Fruit fly (Drosophila melanogaster) Kc167 (cell line): ENCODE results near the gene gammaTub37C.

Experiments used
- Myc ChIP-seq: fragments of >200 bp; optimal IDR thresholded peaks from 2 replicates; lab custom pipeline; 2017; ENCODE audit warnings: missing external identifiers
- Sin3A ChIP-seq: fragments of >200 bp; optimal IDR thresholded peaks from 2 replicates; lab custom pipeline; 2018; ENCODE audit warnings: missing external identifiers
- h ChIP-seq: fragments of >200 bp; optimal IDR thresholded peaks from 3 replicates; lab custom pipeline; 2018; ENCODE audit warnings: missing external identifiers
- insv ChIP-seq: fragments of >200 bp; optimal IDR thresholded peaks from 3 replicates; lab custom pipeline; 2018; ENCODE audit warnings: missing external identifiers
- psq ChIP-seq: fragments of >200 bp; optimal IDR thresholded peaks from 2 replicates; lab custom pipeline; 2017; ENCODE audit warnings: missing external identifiers
- ttk ChIP-seq: sonication (Bioruptor generic); optimal IDR thresholded peaks from 2 replicates; lab custom pipeline; 2017; ENCODE audit warnings: missing external identifiers

The gammaTub37C gene

DNA sequence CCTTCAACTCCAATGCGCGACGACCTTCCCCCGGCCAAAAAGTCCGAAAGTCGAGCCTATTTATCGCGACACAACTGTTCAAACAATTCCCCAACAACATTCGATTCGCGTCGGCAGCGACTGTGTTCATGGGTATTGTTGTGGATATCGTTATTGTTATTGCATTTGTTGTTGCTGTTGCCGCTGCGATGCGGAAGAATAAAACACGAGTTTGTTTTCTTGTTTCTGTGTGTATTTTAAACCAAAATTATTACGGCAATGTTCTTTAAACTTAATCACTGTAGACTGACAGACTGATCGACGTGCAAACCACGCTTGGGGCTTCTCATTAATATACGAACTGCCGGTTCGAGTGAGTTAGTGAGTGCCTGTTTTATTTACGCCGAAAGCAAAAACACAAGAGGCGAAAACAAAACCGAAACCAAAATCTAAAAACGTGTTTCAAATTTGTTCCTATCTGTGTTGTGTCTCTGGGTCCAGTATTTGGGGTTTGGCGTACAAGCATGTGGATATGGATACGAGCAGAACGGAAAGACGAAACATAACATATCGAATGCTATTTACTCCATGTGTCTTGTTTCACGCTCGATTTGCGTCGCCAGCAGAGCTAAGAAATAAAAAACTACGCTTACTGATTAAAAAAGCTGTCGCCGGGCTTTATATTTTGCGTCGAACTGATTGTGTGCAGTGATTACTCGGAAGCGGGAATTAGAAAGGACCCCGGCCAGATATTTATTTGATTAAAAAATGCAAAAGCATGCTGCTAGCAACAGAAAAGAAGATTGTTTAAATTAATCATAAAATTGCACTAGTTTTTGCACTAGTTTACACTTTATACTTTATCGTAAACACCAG lies 25.7 kb downstream of the gammaTub37C start:
- TF ChIP-seq Myc (lab: Kevin White, UChicago) (no peak), h (no peak), ttk (lab: Kevin White, UChicago) (no peak), psq (no peak), Sin3A (no peak), insv (lab: Kevin White, UChicago) (no peak)

DNA sequence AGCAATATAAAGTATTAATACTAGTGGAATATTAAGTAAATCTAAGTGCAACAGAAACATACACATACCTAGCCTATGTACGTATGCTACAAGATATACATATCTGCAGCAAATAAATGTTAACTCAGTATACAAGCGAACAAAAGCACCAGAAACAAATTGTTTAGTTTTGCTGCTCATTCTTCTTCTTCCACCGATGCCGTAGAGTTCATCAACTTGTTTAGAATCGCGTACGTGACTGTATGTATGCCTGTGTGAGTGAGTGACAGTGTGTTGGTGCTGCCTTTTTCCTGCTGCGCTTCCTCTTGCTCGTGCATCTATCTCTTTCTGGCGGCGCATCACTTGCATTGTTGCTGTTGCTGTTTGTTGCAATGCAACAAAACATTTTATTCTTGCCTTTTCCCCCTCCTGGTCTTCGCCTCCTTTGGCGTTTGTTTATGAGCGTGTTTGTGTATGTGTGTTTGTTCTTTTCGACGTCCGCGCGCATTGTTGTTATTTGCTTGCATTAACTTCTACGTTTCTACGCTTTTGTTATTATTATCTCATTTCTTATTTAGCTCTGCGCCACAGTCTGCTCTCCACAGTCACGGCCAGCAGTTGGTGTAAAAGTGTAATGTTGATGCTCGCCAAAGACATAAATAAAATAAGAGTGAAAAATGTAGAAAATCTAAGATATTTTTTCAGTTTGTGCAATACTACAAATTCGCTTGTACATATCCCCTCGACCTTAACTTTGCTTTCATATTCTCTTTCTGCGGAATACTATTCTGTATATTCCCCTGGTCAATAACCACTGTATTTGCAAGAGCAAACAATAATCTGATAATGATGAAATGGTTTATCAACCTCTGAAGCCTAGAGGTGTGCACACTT lies 26.6 kb downstream of the gammaTub37C start:
- TF ChIP-seq Sin3A: no peak
- no peak for TF ChIP-seq h
- TF ChIP-seq psq: no peak
- no peak for TF ChIP-seq ttk (lab: Kevin White, UChicago)
- no peak for TF ChIP-seq Myc (lab: Kevin White, UChicago)
- TF ChIP-seq insv (lab: Kevin White, UChicago): no peak

DNA sequence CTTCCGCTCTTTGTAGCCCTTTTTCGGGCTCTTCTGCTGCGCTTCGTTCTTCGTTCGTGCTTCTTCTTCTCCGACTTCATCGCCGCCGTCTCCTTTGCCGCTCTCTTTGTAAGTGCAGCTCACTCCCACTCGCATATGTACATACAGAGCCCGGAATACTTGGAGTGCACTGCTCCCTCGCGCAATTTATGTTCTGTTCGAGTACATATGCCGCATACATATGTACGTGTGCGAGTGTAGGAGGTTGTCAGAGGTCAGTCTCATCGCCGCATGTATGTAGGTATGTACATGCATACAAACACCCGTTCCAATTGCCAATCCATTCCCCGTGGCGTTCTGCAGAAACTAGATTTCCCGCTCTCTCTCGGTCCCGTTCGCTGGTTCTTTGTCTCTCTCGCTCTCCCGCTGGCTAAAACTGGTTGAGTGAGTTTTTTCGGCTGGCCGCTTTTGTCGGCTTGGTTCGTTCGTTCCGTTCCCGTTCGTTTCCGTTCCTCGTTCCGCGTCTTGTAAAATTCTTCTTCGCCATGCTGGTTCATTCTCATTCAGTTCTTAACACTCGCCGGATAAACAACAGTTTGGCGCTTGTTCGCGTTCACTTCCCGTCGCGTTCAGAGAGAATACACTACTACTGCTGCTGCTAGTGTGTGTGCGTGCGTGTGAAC lies 27.4 kb downstream of the gammaTub37C start:
- TF ChIP-seq Myc (lab: Kevin White, UChicago) (no peak), Sin3A (no peak), insv (lab: Kevin White, UChicago) (no peak), psq (no peak), h (no peak), ttk (lab: Kevin White, UChicago) (no peak)

DNA sequence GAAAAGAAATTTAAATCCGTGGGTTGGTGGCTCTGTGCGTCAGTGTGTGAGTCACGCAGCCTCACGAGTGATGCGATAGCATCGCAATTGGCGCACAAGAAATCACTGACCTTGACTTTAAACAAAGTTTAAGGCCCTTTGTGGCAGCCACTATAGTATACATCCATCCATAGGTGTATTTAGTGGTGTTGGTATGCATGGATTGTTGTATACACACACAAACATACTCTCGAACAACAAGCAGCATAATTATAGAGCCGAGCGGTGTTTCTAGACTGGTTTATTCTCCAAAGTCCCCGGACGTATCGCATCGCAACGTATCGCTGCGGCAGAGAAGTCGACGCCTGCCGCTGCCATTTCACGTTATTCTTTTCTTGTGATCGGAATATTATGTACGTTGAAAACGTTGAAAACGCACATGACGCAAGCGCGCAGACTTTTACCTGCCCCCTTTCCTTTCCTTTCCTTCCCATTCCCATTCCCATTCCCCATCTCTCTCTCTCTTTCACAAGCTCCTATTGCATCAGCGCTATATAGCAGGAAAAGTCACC lies 28.7 kb downstream of the gammaTub37C start:
- TF ChIP-seq Sin3A (no peak), insv (lab: Kevin White, UChicago) (no peak), h (no peak), psq (no peak), ttk (lab: Kevin White, UChicago) (no peak), Myc (lab: Kevin White, UChicago) (no peak)

DNA sequence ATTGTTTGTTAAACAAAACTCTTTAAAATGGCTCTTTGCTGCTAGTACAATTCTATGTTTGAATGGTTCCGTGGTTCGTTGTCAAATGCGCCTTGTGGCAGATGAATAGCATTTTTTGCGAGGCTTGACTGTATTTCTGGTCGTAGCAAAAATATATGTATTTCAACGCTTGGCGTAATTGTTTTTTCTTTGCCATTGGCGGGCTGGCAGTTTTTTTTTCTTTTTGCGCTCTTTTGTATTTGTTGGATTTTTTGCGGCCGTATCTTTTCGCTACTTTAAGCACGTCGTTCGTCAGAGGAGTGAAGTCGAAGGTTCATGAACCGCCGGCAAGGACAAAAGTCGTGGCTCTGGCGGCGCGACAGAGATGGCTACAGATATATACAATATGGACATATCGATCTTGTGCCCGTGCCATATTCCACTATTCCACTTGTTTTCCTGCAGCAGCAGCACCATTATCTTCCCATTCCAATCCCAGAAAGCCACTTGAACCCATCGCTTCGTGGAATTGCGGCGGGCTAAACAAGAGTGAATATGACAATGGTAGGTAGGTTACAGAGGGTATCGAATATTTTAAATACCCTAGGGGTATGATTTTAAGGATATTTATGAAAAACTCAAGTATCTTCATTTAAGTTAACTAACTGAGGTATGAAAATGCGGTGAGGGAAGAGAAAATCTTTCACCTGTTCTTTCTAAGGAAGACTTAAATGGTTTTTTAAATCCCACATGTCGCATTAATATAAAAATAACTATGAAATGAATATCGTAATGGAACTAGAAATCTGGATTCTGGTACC lies 29.4 kb downstream of the gammaTub37C start:
- TF ChIP-seq psq (no peak), Sin3A (no peak), insv (lab: Kevin White, UChicago) (no peak), ttk (lab: Kevin White, UChicago) (no peak), h (no peak), Myc (lab: Kevin White, UChicago) (no peak)

DNA sequence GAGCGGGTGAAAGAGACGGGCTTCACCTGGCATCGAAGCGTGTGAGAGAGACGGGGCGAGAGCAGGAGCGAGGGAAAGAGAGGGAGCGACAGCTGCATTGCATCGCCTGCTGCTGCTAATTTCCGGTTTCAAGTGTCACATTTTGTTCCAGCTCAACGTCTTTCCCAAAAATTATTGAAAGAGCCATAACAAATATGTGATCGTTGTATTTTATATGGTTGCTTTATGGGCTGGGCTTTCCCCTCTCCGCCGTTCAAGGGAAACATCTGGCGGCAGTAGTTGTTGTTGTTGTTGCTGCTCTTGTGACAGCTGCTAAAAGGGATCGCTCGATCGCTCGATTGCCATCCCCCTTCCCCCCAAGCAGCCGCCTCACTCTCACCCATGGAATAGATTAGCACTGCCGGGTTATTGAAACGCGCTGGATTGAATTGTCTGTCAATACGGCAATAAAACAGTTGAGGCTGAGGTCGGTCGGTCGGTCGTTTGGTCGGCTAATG lies 30.6 kb downstream of the gammaTub37C start:
- no peak for TF ChIP-seq Myc (lab: Kevin White, UChicago)
- TF ChIP-seq ttk (lab: Kevin White, UChicago): no peak
- TF ChIP-seq Sin3A: no peak
- no peak for TF ChIP-seq insv (lab: Kevin White, UChicago)
- TF ChIP-seq h: no peak
- TF ChIP-seq psq: no peak

DNA sequence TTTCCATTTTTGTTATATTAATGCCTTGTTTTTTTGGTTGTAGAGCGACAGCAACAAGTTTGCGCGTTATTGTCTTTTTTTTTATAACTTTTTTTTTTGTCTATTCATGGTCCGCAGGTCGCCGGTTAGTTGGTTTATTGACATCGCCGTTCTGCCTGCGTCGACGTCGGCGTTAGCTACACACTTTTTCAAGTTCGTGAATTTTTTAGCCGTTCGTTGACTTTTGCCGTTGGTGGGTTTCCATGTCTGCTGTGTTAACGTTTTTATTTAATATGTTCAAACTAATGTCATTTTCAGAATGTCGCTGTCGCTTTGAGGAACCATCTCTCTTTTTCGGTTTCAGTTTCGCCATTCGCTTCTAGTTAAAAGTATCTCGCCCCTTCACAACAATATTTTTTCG lies 38.9 kb downstream of the gammaTub37C start:
- TF ChIP-seq ttk (lab: Kevin White, UChicago) (no peak), psq (no peak), Myc (lab: Kevin White, UChicago) (no peak), Sin3A (no peak), h (no peak), insv (lab: Kevin White, UChicago) (no peak)

DNA sequence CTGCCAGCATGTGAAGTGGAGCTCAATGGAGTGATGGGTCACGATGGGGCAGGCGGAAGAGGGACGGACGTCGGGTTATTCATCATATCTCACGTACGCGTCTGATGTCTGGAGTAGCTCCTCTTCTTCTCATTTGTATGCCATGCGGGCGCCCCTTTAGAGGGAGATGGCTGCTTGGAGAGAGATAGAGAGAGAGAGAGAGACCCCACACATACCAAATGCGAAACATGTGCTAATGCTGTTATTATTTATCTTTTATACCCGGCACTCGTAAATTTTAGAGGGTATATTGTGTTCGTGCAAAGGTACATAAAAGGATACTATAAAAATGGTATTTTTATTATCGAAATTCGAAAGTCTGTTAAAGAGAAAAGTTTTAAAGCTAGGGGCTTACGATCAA lies 39.5 kb downstream of the gammaTub37C start:
- TF ChIP-seq insv (lab: Kevin White, UChicago) (no peak), h (no peak), psq (no peak), Sin3A (no peak), Myc (lab: Kevin White, UChicago) (no peak), ttk (lab: Kevin White, UChicago) (no peak)

DNA sequence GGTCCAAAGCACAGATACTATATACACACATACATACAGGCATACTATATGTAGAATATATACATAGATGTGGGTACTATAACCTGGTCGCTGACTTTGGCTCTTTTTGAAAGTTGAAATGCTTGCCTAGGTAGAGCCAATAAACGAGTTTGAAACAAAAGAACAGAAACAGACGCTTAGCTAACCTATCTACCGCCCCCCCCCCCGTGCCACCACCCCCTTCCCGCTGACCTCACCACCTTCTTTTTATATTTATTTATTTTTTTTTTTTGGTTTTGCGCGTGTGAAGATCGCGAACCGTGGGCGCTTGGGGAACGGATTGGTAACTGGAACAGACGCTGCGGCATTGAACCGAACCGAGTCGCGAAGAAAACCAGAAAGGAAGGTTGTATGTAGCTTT lies 41.4 kb downstream of the gammaTub37C start:
- TF ChIP-seq Sin3A (no peak), ttk (lab: Kevin White, UChicago) (no peak), h (no peak), insv (lab: Kevin White, UChicago) (no peak), Myc (lab: Kevin White, UChicago) (no peak)

DNA sequence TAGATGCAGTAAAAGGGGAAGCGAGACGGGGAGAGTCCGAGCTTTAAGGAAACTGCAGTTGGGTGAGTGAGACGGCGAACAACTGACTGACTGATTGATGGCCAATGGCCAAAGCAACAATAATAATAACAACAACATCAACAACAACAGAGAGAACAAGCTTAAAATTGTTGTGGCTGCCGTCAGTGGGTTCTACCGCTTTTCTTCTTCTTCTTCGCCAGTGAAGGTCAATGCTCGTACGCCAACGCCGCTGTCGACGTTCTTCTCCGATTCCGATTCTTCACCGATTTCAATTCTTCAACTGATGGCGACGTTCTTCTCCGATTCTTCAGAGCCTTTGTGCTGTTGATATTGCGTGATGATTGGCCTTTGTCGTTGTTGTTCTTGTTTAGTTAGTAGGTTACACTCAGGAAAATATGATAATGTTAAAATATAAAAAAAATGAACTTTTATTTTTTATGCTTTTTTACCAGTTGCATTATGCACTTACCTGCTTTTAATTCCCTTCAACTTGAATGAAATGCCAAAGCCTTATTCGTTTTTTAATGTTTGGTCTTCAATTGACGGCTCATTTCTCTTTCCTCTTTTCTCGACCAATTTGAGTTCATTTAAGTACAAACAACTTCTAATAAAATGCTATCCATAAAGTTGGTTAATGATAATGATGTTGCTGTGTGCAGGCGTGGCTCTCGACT lies 43.2 kb downstream of the gammaTub37C start:
- TF ChIP-seq Myc (lab: Kevin White, UChicago) (no peak), psq (no peak), h (no peak), insv (lab: Kevin White, UChicago) (no peak), ttk (lab: Kevin White, UChicago) (no peak), Sin3A (no peak)
